Fruit fly (Drosophila melanogaster): Measurements from ENCODE around the gene PGRP-LC.
A peak's percentile ranks its signal among the peaks of the same experiment; 100 is the strongest.

Gene PGRP-LC

dm6 chr3L:9366850-9367430, 28.3 kb downstream of the PGRP-LC start, which contains the start of the genes Klp67A and CG4452 (continued):
- TF ChIP-seq lilli (GFP tag; optimal IDR thresholded peaks at IDR 0.05) (peak; percentile 58), CG11696 (GFP tag; IDR thresholded peaks at IDR 0.05) (no peak), CG16779 (GFP tag; IDR thresholded peaks at IDR 0.05) (no peak), CG6683 (GFP tag; optimal IDR thresholded peaks at IDR 0.05) (no peak), sd (tag; optimal IDR thresholded peaks at IDR 0.05) (no peak), PHDP (tag; optimal IDR thresholded peaks at IDR 0.05) (peak; percentile 47), en (GFP tag; optimal IDR thresholded peaks at IDR 0.05) (no peak), sima (GFP tag; optimal IDR thresholded peaks at IDR 0.05) (no peak), zen (tag; optimal IDR thresholded peaks at IDR 0.05) (peak; percentile 69), Ravus (GFP tag; IDR thresholded peaks at IDR 0.05) (no peak), H2.0 (GFP tag; IDR thresholded peaks at IDR 0.05) (no peak), CG6813 (GFP tag; optimal IDR thresholded peaks at IDR 0.05) (no peak), CG10267 (tag; optimal IDR thresholded peaks at IDR 0.05) (peak; percentile 75), NFAT (GFP tag; IDR thresholded peaks at IDR 0.05) (no peak), CG9609 (GFP tag; optimal IDR thresholded peaks at IDR 0.05) (no peak), lmd (GFP tag; IDR thresholded peaks at IDR 0.05) (no peak), CG17328 (GFP tag; IDR thresholded peaks at IDR 0.05) (no peak), CG4854 (GFP tag; optimal IDR thresholded peaks at IDR 0.05) (peak; percentile 17), maf-S (GFP tag; optimal IDR thresholded peaks at IDR 0.05) (no peak), CG10565 (GFP tag; optimal IDR thresholded peaks at IDR 0.05) (no peak), CG11504 (tag; optimal IDR thresholded peaks at IDR 0.05) (no peak), Mad (GFP tag; optimal IDR thresholded peaks at IDR 0.05) (no peak), trh (GFP tag; optimal IDR thresholded peaks at IDR 0.05) (no peak), CG8765 (GFP tag; IDR thresholded peaks at IDR 0.05) (no peak), zfh2 (GFP tag; optimal IDR thresholded peaks at IDR 0.05) (peak; percentile 25), CG14860 (GFP tag; IDR thresholded peaks at IDR 0.05; ENCODE audit: partially characterized antibody) (peak; percentile 94), CG7745 (tag; optimal IDR thresholded peaks at IDR 0.05) (no peak), CG31224 (GFP tag; IDR thresholded peaks at IDR 0.05) (no peak), tio (GFP tag; optimal IDR thresholded peaks at IDR 0.05) (no peak), abd-A (tag; optimal IDR thresholded peaks at IDR 0.05) (no peak), CG10979 (tag; optimal IDR thresholded peaks at IDR 0.05) (peak; percentile 22)

- TF ChIP-seq yki (optimal IDR thresholded peaks at IDR 0.05) (no peak), chif (GFP tag; optimal IDR thresholded peaks at IDR 0.05) (no peak), org-1 (GFP tag; optimal IDR thresholded peaks at IDR 0.05) (no peak), CG17385 (GFP tag; optimal IDR thresholded peaks at IDR 0.05) (peak; percentile 87), tap (tag; optimal IDR thresholded peaks at IDR 0.05) (no peak), croc (GFP tag; conservative IDR thresholded peaks at IDR 0.05) (no peak), Hr51 (GFP tag; optimal IDR thresholded peaks at IDR 0.05) (no peak), CG13624 (GFP tag; optimal IDR thresholded peaks at IDR 0.05) (peak; percentile 44), MESR4 (GFP tag; optimal IDR thresholded peaks at IDR 0.05) (peak; percentile 65), Drgx (GFP tag; IDR thresholded peaks at IDR 0.05) (peak; percentile 51; the same call in 1 of the 2 replicates), kah (GFP tag; optimal IDR thresholded peaks at IDR 0.05) (peak; percentile 5), hth (optimal IDR thresholded peaks at IDR 0.05) (no peak), tio (GFP tag; optimal IDR thresholded peaks at IDR 0.05) (no peak), sr (GFP tag; IDR thresholded peaks at IDR 0.05) (no peak), CG33213 (GFP tag; optimal IDR thresholded peaks at IDR 0.05) (no peak), nom (GFP tag; optimal IDR thresholded peaks at IDR 0.05) (peak; percentile 90), bsh (GFP tag; optimal IDR thresholded peaks at IDR 0.05) (peak in 1 of 2 experiments; percentile 81), Myb (GFP tag; optimal IDR thresholded peaks at IDR 0.05) (no peak), sqz (GFP tag; optimal IDR thresholded peaks at IDR 0.05) (peak; percentile 41), YL-1 (GFP tag; optimal IDR thresholded peaks at IDR 0.05) (peak; percentile 31), knrl (GFP tag; IDR thresholded peaks at IDR 0.05; ENCODE audit: partially characterized antibody) (0 out of 3 replicates have a peak, but pooled peaks have one; percentile 41), CHES-1-like (GFP tag; optimal IDR thresholded peaks at IDR 0.05) (peak; percentile 53)
Observed at dm6 chr3L:9367431-9367867, 28.8 kb downstream of the PGRP-LC start.
